Worm (Caenorhabditis elegans) whole organism, late embryonic: ENCODE measurements around the gene F43G6.4.

Experiments used
- K02D7.2 ChIP-seq: sonication (generic microtip); optimal IDR thresholded peaks from 2 replicates; lab custom pipeline; 2017; ENCODE audit warnings: mild to moderate bottlenecking, missing genetic modification characterization, missing compliant biosample characterization
- K09A11.1 ChIP-seq: sonication (generic microtip); optimal IDR thresholded peaks from 2 replicates; lab custom pipeline; 2017; ENCODE audit warnings: antibody characterized with exemption, mild to moderate bottlenecking, missing genetic modification characterization, missing compliant biosample characterization; ENCODE audit not compliant: insufficient read depth
- Y22D7AL.16 ChIP-seq: sonication (generic microtip); optimal IDR thresholded peaks from 2 replicates; lab custom pipeline; 2016; ENCODE audit warnings: missing genetic modification characterization, missing compliant biosample characterization
- ama-1 ChIP-seq: fragments of 150-350 bp; optimal IDR thresholded peaks from 2 replicates; lab custom pipeline; 2014
- ceh-14 ChIP-seq: sonication (generic microtip); optimal IDR thresholded peaks from 2 replicates; lab custom pipeline; 2016; ENCODE audit warnings: missing genotype, missing genetic modification characterization, missing compliant biosample characterization
- ceh-18 ChIP-seq: sonication (generic microtip); optimal IDR thresholded peaks from 2 replicates; lab custom pipeline; 2016; ENCODE audit warnings: missing genetic modification characterization, missing compliant biosample characterization
- ceh-30 ChIP-seq: fragments of 150-350 bp; optimal IDR thresholded peaks from 2 replicates; lab custom pipeline; 2014; ENCODE audit warnings: missing biosample characterization, missing genetic modification characterization
- ceh-34 ChIP-seq: sonication (generic microtip); optimal IDR thresholded peaks from 2 replicates; lab custom pipeline; 2016; ENCODE audit warnings: mild to moderate bottlenecking, missing genetic modification characterization, missing compliant biosample characterization
- ceh-6 ChIP-seq: fragments of 200-800 bp; sonication (Bioruptor generic); optimal IDR thresholded peaks from 2 replicates; lab custom pipeline; 2018; ENCODE audit warnings: mild to moderate bottlenecking, missing genetic modification characterization, missing compliant biosample characterization
- che-1 ChIP-seq: sonication (generic microtip); optimal IDR thresholded peaks from 2 replicates; lab custom pipeline; 2016; ENCODE audit warnings: mild to moderate bottlenecking, missing genetic modification characterization, missing compliant biosample characterization
- dmd-4 ChIP-seq: sonication (generic microtip); optimal IDR thresholded peaks from 2 replicates; lab custom pipeline; 2016; ENCODE audit warnings: borderline replicate concordance, missing genetic modification characterization, missing compliant biosample characterization
- dve-1 ChIP-seq: sonication (generic microtip); optimal IDR thresholded peaks from 2 replicates; lab custom pipeline; 2017; ENCODE audit warnings: antibody characterized with exemption, mild to moderate bottlenecking, missing genetic modification characterization, missing compliant biosample characterization
- elt-2 ChIP-seq: sonication (generic microtip); optimal IDR thresholded peaks from 2 replicates; lab custom pipeline; 2016; ENCODE audit warnings: missing genetic modification reagents, missing genetic modification characterization, missing compliant biosample characterization
- ets-4 ChIP-seq: sonication (generic microtip); optimal IDR thresholded peaks from 2 replicates; lab custom pipeline; 2016; ENCODE audit warnings: missing genetic modification characterization, missing compliant biosample characterization
- fkh-6 ChIP-seq: sonication (generic microtip); optimal IDR thresholded peaks from 2 replicates; lab custom pipeline; 2016; ENCODE audit warnings: missing genetic modification characterization, missing compliant biosample characterization
- gmeb-2 ChIP-seq: sonication (generic microtip); optimal IDR thresholded peaks from 2 replicates; lab custom pipeline; 2016; ENCODE audit warnings: missing genetic modification characterization, inconsistent platforms, missing compliant biosample characterization
- hlh-13 ChIP-seq: fragments of 200-800 bp; sonication (Bioruptor generic); optimal IDR thresholded peaks from 2 replicates; lab custom pipeline; 2018; ENCODE audit warnings: mild to moderate bottlenecking, missing genetic modification characterization, missing compliant biosample characterization
- hlh-30 ChIP-seq: sonication (generic microtip); optimal IDR thresholded peaks from 2 replicates; lab custom pipeline; 2017; ENCODE audit warnings: antibody characterized with exemption, missing genetic modification characterization, missing compliant biosample characterization; ENCODE audit not compliant: insufficient read depth
- hlh-6 ChIP-seq: sonication (generic microtip); optimal IDR thresholded peaks from 2 replicates; lab custom pipeline; 2016; ENCODE audit warnings: missing genotype, missing genetic modification characterization, missing compliant biosample characterization
- hlh-8 ChIP-seq: sonication (generic microtip); optimal IDR thresholded peaks from 2 replicates; lab custom pipeline; 2016; ENCODE audit warnings: missing genotype, missing genetic modification characterization, missing compliant biosample characterization
- lim-6 ChIP-seq: sonication (generic microtip); optimal IDR thresholded peaks from 2 replicates; lab custom pipeline; 2016; ENCODE audit warnings: missing genetic modification characterization, missing compliant biosample characterization
- lin-11 ChIP-seq: fragments of 200-800 bp; sonication (Bioruptor generic); optimal IDR thresholded peaks from 2 replicates; lab custom pipeline; 2018; ENCODE audit warnings: mild to moderate bottlenecking, missing genetic modification characterization, missing compliant biosample characterization
- mec-3 ChIP-seq: sonication (generic microtip); optimal IDR thresholded peaks from 2 replicates; lab custom pipeline; 2016; ENCODE audit warnings: borderline replicate concordance, missing genetic modification characterization, missing compliant biosample characterization
- nhr-232 ChIP-seq: sonication (generic microtip); optimal IDR thresholded peaks from 2 replicates; lab custom pipeline; 2016; ENCODE audit warnings: missing genetic modification characterization, missing compliant biosample characterization
- npax-4 ChIP-seq: sonication (generic microtip); optimal IDR thresholded peaks from 2 replicates; lab custom pipeline; 2016; ENCODE audit warnings: missing genetic modification characterization, missing compliant biosample characterization
- pag-3 ChIP-seq: sonication (generic microtip); optimal IDR thresholded peaks from 2 replicates; lab custom pipeline; 2016; ENCODE audit warnings: missing compliant biosample characterization, missing genetic modification characterization, borderline replicate concordance
- pat-9 ChIP-seq: fragments of 200-800 bp; sonication (Bioruptor generic); optimal IDR thresholded peaks from 2 replicates; lab custom pipeline; 2018; ENCODE audit warnings: mild to moderate bottlenecking, missing genetic modification characterization, moderate library complexity, missing compliant biosample characterization
- pax-1 ChIP-seq: fragments of 150-350 bp; optimal IDR thresholded peaks from 2 replicates; lab custom pipeline; 2014; ENCODE audit warnings: missing biosample characterization, missing genetic modification characterization
- pros-1 ChIP-seq: fragments of 150-350 bp; optimal IDR thresholded peaks from 2 replicates; lab custom pipeline; 2014; ENCODE audit warnings: missing biosample characterization, missing genetic modification reagents, missing genetic modification characterization
- ref-2 ChIP-seq: sonication (generic microtip); optimal IDR thresholded peaks from 2 replicates; lab custom pipeline; 2016; ENCODE audit warnings: missing genetic modification characterization, missing compliant biosample characterization
- sdc-2 ChIP-seq: sonication (generic microtip); optimal IDR thresholded peaks from 2 replicates; lab custom pipeline; 2016; ENCODE audit warnings: missing genotype, missing genetic modification characterization, missing compliant biosample characterization
- sox-2 ChIP-seq: fragments of 200-800 bp; sonication (Bioruptor generic); IDR thresholded peaks from 2 replicates; pipeline ENCODE4 v1.3.6; 2022; ENCODE audit warnings: missing genetic modification reagents, missing genetic modification characterization, missing compliant biosample characterization
- sox-4 ChIP-seq: sonication (generic microtip); optimal IDR thresholded peaks from 2 replicates; lab custom pipeline; 2017; ENCODE audit warnings: mild to moderate bottlenecking, missing genetic modification characterization, inconsistent platforms, missing compliant biosample characterization
- tbx-7 ChIP-seq: sonication (generic microtip); optimal IDR thresholded peaks from 2 replicates; lab custom pipeline; 2016; ENCODE audit warnings: missing genotype, missing genetic modification characterization, missing compliant biosample characterization
- ttx-3 ChIP-seq: sonication (generic microtip); optimal IDR thresholded peaks from 2 replicates; lab custom pipeline; 2016; ENCODE audit warnings: missing genetic modification reagents, missing genetic modification characterization, missing compliant biosample characterization
- unc-55 ChIP-seq: sonication (generic microtip); optimal IDR thresholded peaks from 2 replicates; lab custom pipeline; 2017; ENCODE audit warnings: missing biosample characterization, missing genetic modification reagents, missing genetic modification characterization
- unc-86 ChIP-seq: sonication (generic microtip); optimal IDR thresholded peaks from 2 replicates; lab custom pipeline; 2016; ENCODE audit warnings: missing genetic modification characterization, missing compliant biosample characterization
- ztf-16 ChIP-seq: sonication (generic microtip); optimal IDR thresholded peaks from 2 replicates; lab custom pipeline; 2017; ENCODE audit warnings: missing genetic modification characterization, missing compliant biosample characterization

Gene F43G6.4

ce11 chrII:11761806-11762512, 28.6 kb upstream of the F43G6.4 start:
- no peak for TF ChIP-seq fkh-6 (tag; lab: Kevin White, UChicago)
- no peak for TF ChIP-seq lin-11 (tag; lab: Kevin White, UChicago)
- no peak for TF ChIP-seq unc-86 (tag; lab: Kevin White, UChicago)
- TF ChIP-seq ceh-30 (tag; lab: Kevin White, UChicago): no peak
- TF ChIP-seq ets-4 (tag; lab: Kevin White, UChicago): no peak
- TF ChIP-seq pat-9 (tag; lab: Kevin White, UChicago): no peak
- TF ChIP-seq sox-4: no peak
- TF ChIP-seq hlh-6 (tag; lab: Kevin White, UChicago): no peak
- TF ChIP-seq pax-1: no peak
- no peak for TF ChIP-seq K02D7.2 (tag; lab: Kevin White, UChicago)
- no peak for TF ChIP-seq unc-55 (GFP tag; lab: Kevin White, UChicago)
- no peak for TF ChIP-seq ama-1 (lab: Kevin White, UChicago)
- no peak for TF ChIP-seq sdc-2 (tag; lab: Kevin White, UChicago)
- TF ChIP-seq hlh-13 (GFP tag; lab: Kevin White, UChicago): no peak
- no peak for TF ChIP-seq che-1 (tag; lab: Kevin White, UChicago)
- TF ChIP-seq, all 69 proteins: peak for 0

ce11 chrII:11765506-11766152, 24.9 kb upstream of the F43G6.4 start:
- TF ChIP-seq ceh-14 (tag; lab: Kevin White, UChicago): no peak
- TF ChIP-seq nhr-232 (tag; lab: Kevin White, UChicago): no peak
- TF ChIP-seq sox-2: no peak
- TF ChIP-seq elt-2: no peak
- no peak for TF ChIP-seq dmd-4 (tag; lab: Kevin White, UChicago)
- no peak for TF ChIP-seq ceh-6 (GFP tag; lab: Kevin White, UChicago)
- TF ChIP-seq mec-3 (tag; lab: Kevin White, UChicago): no peak
- no peak for TF ChIP-seq ref-2 (tag; lab: Kevin White, UChicago)
- TF ChIP-seq hlh-30: no peak
- no peak for TF ChIP-seq hlh-8 (tag; lab: Kevin White, UChicago)
- no peak for TF ChIP-seq Y22D7AL.16 (tag; lab: Kevin White, UChicago)
- TF ChIP-seq gmeb-2: no peak
- TF ChIP-seq ceh-34 (tag; lab: Kevin White, UChicago): no peak
- TF ChIP-seq dve-1: no peak
- TF ChIP-seq ceh-30 (tag; lab: Kevin White, UChicago): no peak
- TF ChIP-seq ttx-3 (tag; lab: Kevin White, UChicago): no peak
- no peak for TF ChIP-seq tbx-7 (tag; lab: Kevin White, UChicago)
- TF ChIP-seq pag-3: no peak
- TF ChIP-seq lim-6 (tag; lab: Kevin White, UChicago): no peak
- no peak for TF ChIP-seq pros-1 (tag; lab: Kevin White, UChicago)

- TF ChIP-seq K09A11.1 (no peak), dve-1 (no peak), pros-1 (tag; lab: Kevin White, UChicago) (no peak), che-1 (tag; lab: Kevin White, UChicago) (no peak), ceh-18 (tag; lab: Kevin White, UChicago) (no peak), hlh-6 (tag; lab: Kevin White, UChicago) (no peak), ztf-16 (no peak), npax-4 (no peak), ets-4 (tag; lab: Kevin White, UChicago) (no peak), nhr-232 (tag; lab: Kevin White, UChicago) (no peak), ttx-3 (tag; lab: Kevin White, UChicago) (no peak)
These were observed 24.1 kb upstream of the F43G6.4 start, which contains the start of gene F44E5.2 for ce11 chrII:11766472-11766871. Gene F44E5.2 (plus strand): TSS chrII:11766772.
